Fruit fly (Drosophila melanogaster) Kc167 (cell line): ENCODE data around the gene twy.

ENCODE experiments used
- Myc ChIP-seq: fragments of >200 bp; optimal IDR thresholded peaks from 2 replicates; lab custom pipeline; 2017; ENCODE audit warnings: missing external identifiers
- Sin3A ChIP-seq: fragments of >200 bp; optimal IDR thresholded peaks from 2 replicates; lab custom pipeline; 2018; ENCODE audit warnings: missing external identifiers
- h ChIP-seq: fragments of >200 bp; optimal IDR thresholded peaks from 3 replicates; lab custom pipeline; 2018; ENCODE audit warnings: missing external identifiers
- insv ChIP-seq: fragments of >200 bp; optimal IDR thresholded peaks from 3 replicates; lab custom pipeline; 2018; ENCODE audit warnings: missing external identifiers
- psq ChIP-seq: fragments of >200 bp; optimal IDR thresholded peaks from 2 replicates; lab custom pipeline; 2017; ENCODE audit warnings: missing external identifiers
- ttk ChIP-seq: sonication (Bioruptor generic); optimal IDR thresholded peaks from 2 replicates; lab custom pipeline; 2017; ENCODE audit warnings: missing external identifiers

dm6 chr3L:11774401-11774800 is 18.7 kb downstream of the twy start, which contains the start of gene Tim13:
- no peak for TF ChIP-seq psq (lab: Kevin White, UChicago)
- TF ChIP-seq ttk (lab: Kevin White, UChicago) = no peak
- no peak for TF ChIP-seq Sin3A (lab: Kevin White, UChicago)
- TF ChIP-seq Myc (lab: Kevin White, UChicago) = no peak
- TF ChIP-seq insv = no peak
- TF ChIP-seq h (lab: Kevin White, UChicago) = no peak
